Fruit fly (Drosophila melanogaster): Measurements from ENCODE around the gene Nfs1.

Gene Nfs1

DNA sequence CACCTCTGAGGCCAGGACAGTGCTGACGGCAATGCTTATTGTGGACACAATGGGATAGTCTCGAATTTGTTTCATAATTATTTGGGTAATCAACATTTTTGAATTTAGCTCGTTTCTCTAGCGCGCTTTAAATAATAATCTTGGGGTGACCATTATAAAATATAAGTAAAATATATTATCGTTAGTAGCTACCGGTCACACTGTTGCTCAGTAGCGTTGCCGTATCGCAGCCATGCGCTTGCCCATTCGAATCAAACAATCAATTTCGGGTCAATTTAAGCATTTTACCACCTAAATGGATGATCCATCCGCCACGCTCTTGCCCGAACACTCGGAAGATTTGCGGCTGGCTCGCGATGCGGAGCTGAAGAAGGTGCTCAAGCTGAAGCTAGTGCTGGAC lies 9.7 kb upstream of the Nfs1 start, which contains the start of the genes zuc and dgt2 (continued):
- TF ChIP-seq CG7786 (GFP tag; optimal IDR thresholded peaks at IDR 0.05) (no peak), en (GFP tag; optimal IDR thresholded peaks at IDR 0.05) (no peak), CG18619 (GFP tag; optimal IDR thresholded peaks at IDR 0.05) (no peak), CG9932 (GFP tag; IDR thresholded peaks at IDR 0.05) (no peak), Hr78 (GFP tag; optimal IDR thresholded peaks at IDR 0.05) (no peak), nmo (GFP tag; optimal IDR thresholded peaks at IDR 0.05) (peak; percentile 6), Ets97D (GFP tag; optimal IDR thresholded peaks at IDR 0.05) (peak; percentile 22), CG12071 (GFP tag; optimal IDR thresholded peaks at IDR 0.05) (no peak), sc (optimal IDR thresholded peaks at IDR 0.05) (no peak), sc (GFP tag; optimal IDR thresholded peaks at IDR 0.05) (no peak), CG31224 (GFP tag; IDR thresholded peaks at IDR 0.05) (no peak), CG1792 (GFP tag; optimal IDR thresholded peaks at IDR 0.05) (no peak), CG3726 (GFP tag; IDR thresholded peaks at IDR 0.05) (no peak), CG10431 (GFP tag; optimal IDR thresholded peaks at IDR 0.05) (no peak), Rfx (GFP tag; IDR thresholded peaks at IDR 0.05) (no peak), org-1 (GFP tag; optimal IDR thresholded peaks at IDR 0.05) (no peak), GATAe (GFP tag; conservative IDR thresholded peaks at IDR 0.05) (no peak), CG8281 (tag; optimal IDR thresholded peaks at IDR 0.05) (no peak), CG1529 (GFP tag; optimal IDR thresholded peaks at IDR 0.05) (no peak), CG6683 (GFP tag; optimal IDR thresholded peaks at IDR 0.05) (no peak), HmgZ (tag; optimal IDR thresholded peaks at IDR 0.05) (peak; percentile 28), gfzf (GFP tag; optimal IDR thresholded peaks at IDR 0.05) (peak; percentile 67), kni (GFP tag; optimal IDR thresholded peaks at IDR 0.05) (no peak), repo (GFP tag; optimal IDR thresholded peaks at IDR 0.05) (no peak), Lim3 (GFP tag; IDR thresholded peaks at IDR 0.05) (no peak), CG14710 (tag; optimal IDR thresholded peaks at IDR 0.05) (peak; percentile 14), Hr3 (GFP tag; optimal IDR thresholded peaks at IDR 0.05) (no peak), Stat92E (GFP tag; optimal IDR thresholded peaks at IDR 0.05) (no peak), CG12659 (GFP tag; optimal IDR thresholded peaks at IDR 0.05) (peak; percentile 11), oc (tag; optimal IDR thresholded peaks at IDR 0.05) (no peak), Fer1 (GFP tag; optimal IDR thresholded peaks at IDR 0.05) (no peak), fu2 (GFP tag; optimal IDR thresholded peaks at IDR 0.05) (no peak), amos (GFP tag; IDR thresholded peaks at IDR 0.05; ENCODE audit: partially characterized antibody) (peak; percentile 35; the same call in 1 of the 2 replicates), slp2 (GFP tag; optimal IDR thresholded peaks at IDR 0.05) (no peak), Scr (GFP tag; IDR thresholded peaks at IDR 0.05; ENCODE audit: partially characterized antibody) (peak; percentile 25), CrebB (tag; optimal IDR thresholded peaks at IDR 0.05) (no peak), dati (GFP tag; IDR thresholded peaks at IDR 0.05) (no peak), CG3995 (GFP tag; optimal IDR thresholded peaks at IDR 0.05) (peak; percentile 10), CG7987 (GFP tag; optimal IDR thresholded peaks at IDR 0.05) (no peak), twi (tag; optimal IDR thresholded peaks at IDR 0.05) (no peak), Dbx (GFP tag; IDR thresholded peaks at IDR 0.05) (no peak), ase (GFP tag; IDR thresholded peaks at IDR 0.05) (no peak), stwl (tag; optimal IDR thresholded peaks at IDR 0.05) (peak; percentile 86), CG15011 (GFP tag; optimal IDR thresholded peaks at IDR 0.05) (no peak), Hr39 (optimal IDR thresholded peaks at IDR 0.05) (no peak), Dp (GFP tag; optimal IDR thresholded peaks at IDR 0.05) (peak; percentile 83), CG11695 (GFP tag; IDR thresholded peaks at IDR 0.05) (no peak), maf-S (GFP tag; optimal IDR thresholded peaks at IDR 0.05) (no peak), CG10274 (GFP tag; optimal IDR thresholded peaks at IDR 0.05) (no peak), ind (GFP tag; optimal IDR thresholded peaks at IDR 0.05) (no peak), CG17385 (GFP tag; optimal IDR thresholded peaks at IDR 0.05) (no peak), vnd (GFP tag; IDR thresholded peaks at IDR 0.05; ENCODE audit: partially characterized antibody) (0 out of 3 replicates have a peak, but pooled peaks have one; percentile 29)

Measured in whole organism, embryonic.